Fruit fly (Drosophila melanogaster): ENCODE results near the gene CG5521.

- TF ChIP-seq CG10348 (GFP tag; IDR thresholded peaks at IDR 0.05) = no peak
- TF ChIP-seq CG9948 (tag; optimal IDR thresholded peaks at IDR 0.05) = no peak
- no peak for TF ChIP-seq CG17806 (tag; optimal IDR thresholded peaks at IDR 0.05)
- TF ChIP-seq Ets98B (GFP tag; IDR thresholded peaks at IDR 0.05) = no peak
- no peak for TF ChIP-seq CG32121 (GFP tag; IDR thresholded peaks at IDR 0.05)
- no peak for TF ChIP-seq rn (GFP tag; IDR thresholded peaks at IDR 0.05)
Measured at dm6 chr3R:26978241-26978640, 11.5 kb downstream of the CG5521 start, which contains the start of the genes CG14253 and CG46313.

All from whole organism, pupa.